Fruit fly (Drosophila melanogaster) whole organism, embryonic: ENCODE results near the gene DIP2.
A peak's percentile ranks its signal among the peaks of the same experiment; 100 is the strongest.

Experiments
- B-H2 ChIP-seq: fragments of 200-800 bp; sonication (Bioruptor generic); optimal IDR thresholded peaks from 2 replicates; lab custom pipeline; 2018; ENCODE audit warnings: missing biosample characterization, mild to moderate bottlenecking, missing genetic modification characterization
- CG11723 ChIP-seq: fragments of 200-800 bp; sonication (Bioruptor generic); optimal IDR thresholded peaks from 2 replicates; lab custom pipeline; 2017; ENCODE audit warnings: missing biosample characterization, mild to moderate bottlenecking, missing genetic modification characterization
- CG12155 ChIP-seq: fragments of 200-800 bp; sonication (Bioruptor generic); optimal IDR thresholded peaks from 3 replicates; lab custom pipeline; 2016; ENCODE audit warnings: missing biosample characterization, missing genetic modification characterization
- CG12391 ChIP-seq: fragments of 200-800 bp; sonication (Bioruptor generic); optimal IDR thresholded peaks from 3 replicates; lab custom pipeline; 2018; ENCODE audit warnings: missing biosample characterization, mild to moderate bottlenecking, missing genetic modification characterization, moderate library complexity
- CG14860 ChIP-seq: fragments of 200-800 bp; sonication (Bioruptor generic); IDR thresholded peaks from 3 replicates; pipeline ENCODE4 v1.3.6; 2022; ENCODE audit warnings: missing biosample characterization, missing genetic modification characterization; ENCODE audit not compliant: partially characterized antibody
- CG1603 ChIP-seq: fragments of 200-800 bp; sonication (Bioruptor generic); optimal IDR thresholded peaks from 2 replicates; lab custom pipeline; 2019; ENCODE audit warnings: missing biosample characterization, mild to moderate bottlenecking, missing genetic modification characterization, moderate library complexity
- CG17328 ChIP-seq: fragments of 200-800 bp; sonication (Bioruptor generic); IDR thresholded peaks from 2 replicates; pipeline ENCODE4 v1.3.6; 2022; ENCODE audit warnings: missing biosample characterization, missing genetic modification characterization
- CG18619 ChIP-seq: fragments of 200-800 bp; sonication (Bioruptor generic); optimal IDR thresholded peaks from 3 replicates; lab custom pipeline; 2017; ENCODE audit warnings: missing biosample characterization, mild to moderate bottlenecking, missing genetic modification characterization
- CG2875 ChIP-seq: fragments of 200-800 bp; sonication (Bioruptor generic); optimal IDR thresholded peaks from 2 replicates; lab custom pipeline; 2017; ENCODE audit warnings: missing biosample characterization, mild to moderate bottlenecking, missing genetic modification characterization, missing genetic modification reagents
- CG3065 ChIP-seq: fragments of 200-800 bp; sonication (Bioruptor generic); optimal IDR thresholded peaks from 2 replicates; lab custom pipeline; 2016; ENCODE audit warnings: missing biosample characterization, missing genetic modification characterization
- CG3281 ChIP-seq: fragments of 200-800 bp; sonication (Bioruptor generic); optimal IDR thresholded peaks from 3 replicates; lab custom pipeline; 2017; ENCODE audit warnings: missing biosample characterization, mild to moderate bottlenecking, missing genetic modification characterization
- CG33213 ChIP-seq: fragments of 200-800 bp; sonication (Bioruptor generic); optimal IDR thresholded peaks from 3 replicates; lab custom pipeline; 2016; ENCODE audit warnings: missing biosample characterization, missing genetic modification characterization
- CG3407 ChIP-seq: fragments of 200-800 bp; sonication (Bioruptor generic); optimal IDR thresholded peaks from 2 replicates; lab custom pipeline; 2018; ENCODE audit warnings: missing biosample characterization, mild to moderate bottlenecking, missing genetic modification characterization
- CG34224 ChIP-seq: fragments of 200-800 bp; sonication (Bioruptor generic); IDR thresholded peaks from 3 replicates; pipeline ENCODE4 v1.3.6; 2022; ENCODE audit warnings: missing biosample characterization, missing genetic modification characterization; ENCODE audit not compliant: partially characterized antibody
- CG34376 ChIP-seq: fragments of 200-800 bp; sonication (Bioruptor generic); optimal IDR thresholded peaks from 2 replicates; lab custom pipeline; 2018; ENCODE audit warnings: missing biosample characterization, mild to moderate bottlenecking, missing genetic modification characterization
- CG34422 ChIP-seq: fragments of 200-800 bp; sonication (Bioruptor generic); IDR thresholded peaks from 3 replicates; pipeline ENCODE4 v1.3.6; 2022; ENCODE audit warnings: missing biosample characterization, missing genetic modification characterization
- CG3847 ChIP-seq: fragments of 200-800 bp; sonication (Bioruptor generic); IDR thresholded peaks from 2 replicates; pipeline ENCODE4 v1.3.6; 2022; ENCODE audit warnings: missing biosample characterization, missing genetic modification characterization
- CG42726 ChIP-seq: fragments of 200-800 bp; sonication (Bioruptor generic); IDR thresholded peaks from 2 replicates; pipeline ENCODE4 v1.3.6; 2022; ENCODE audit warnings: missing biosample characterization, missing genetic modification characterization; ENCODE audit not compliant: partially characterized antibody
- CG4424 ChIP-seq: fragments of 200-800 bp; sonication (Bioruptor generic); optimal IDR thresholded peaks from 3 replicates; lab custom pipeline; 2016; ENCODE audit warnings: missing biosample characterization, missing genetic modification characterization
- CG7271 ChIP-seq: fragments of 200-800 bp; sonication (Bioruptor generic); optimal IDR thresholded peaks from 2 replicates; lab custom pipeline; 2018; ENCODE audit warnings: missing biosample characterization, mild to moderate bottlenecking, missing genetic modification characterization, moderate library complexity
- CG7556 ChIP-seq: fragments of 200-800 bp; sonication (Bioruptor generic); optimal IDR thresholded peaks from 2 replicates; lab custom pipeline; 2017; ENCODE audit warnings: missing biosample characterization, mild to moderate bottlenecking, missing genetic modification characterization
- CG7839 ChIP-seq: fragments of 200-800 bp; sonication (Bioruptor generic); optimal IDR thresholded peaks from 3 replicates; lab custom pipeline; 2018; ENCODE audit warnings: missing biosample characterization, mild to moderate bottlenecking, missing genetic modification characterization, moderate library complexity
- CG9609 ChIP-seq: fragments of 200-800 bp; sonication (Bioruptor generic); optimal IDR thresholded peaks from 3 replicates; lab custom pipeline; 2016; ENCODE audit warnings: missing biosample characterization, missing genetic modification characterization
- Dll ChIP-seq: fragments of 200-800 bp; sonication (Bioruptor generic); IDR thresholded peaks from 4 replicates; pipeline ENCODE4 v1.3.6; 2022; ENCODE audit warnings: missing biosample characterization, missing genetic modification characterization; ENCODE audit not compliant: partially characterized antibody
- Doc3 ChIP-seq: fragments of 200-800 bp; sonication (Bioruptor generic); IDR thresholded peaks from 3 replicates; pipeline ENCODE4 v1.3.6; 2022; ENCODE audit warnings: missing biosample characterization, missing genetic modification characterization; ENCODE audit not compliant: partially characterized antibody
- Elba2 ChIP-seq: fragments of 200-800 bp; sonication (Bioruptor generic); optimal IDR thresholded peaks from 3 replicates; lab custom pipeline; 2016; ENCODE audit warnings: missing biosample characterization, missing genetic modification characterization
- Fer1 ChIP-seq: fragments of 200-800 bp; sonication (Bioruptor generic); optimal IDR thresholded peaks from 2 replicates; lab custom pipeline; 2017; ENCODE audit warnings: missing biosample characterization, mild to moderate bottlenecking, missing genetic modification characterization
- HLH3B ChIP-seq: fragments of 200-800 bp; sonication (Bioruptor generic); IDR thresholded peaks from 2 replicates; pipeline ENCODE4 v1.3.6; 2022; ENCODE audit warnings: missing biosample characterization, missing genetic modification characterization
- HLH54F ChIP-seq: fragments of 200-800 bp; sonication (Bioruptor generic); optimal IDR thresholded peaks from 3 replicates; lab custom pipeline; 2016; ENCODE audit warnings: missing biosample characterization, missing genetic modification characterization
- HLHmδ ChIP-seq: fragments of 200-800 bp; sonication (Bioruptor generic); optimal IDR thresholded peaks from 2 replicates; lab custom pipeline; 2018; ENCODE audit warnings: missing biosample characterization, mild to moderate bottlenecking, missing genetic modification characterization, moderate library complexity
- NC2β ChIP-seq: fragments of 200-800 bp; sonication (Bioruptor generic); optimal IDR thresholded peaks from 2 replicates; lab custom pipeline; 2016; ENCODE audit warnings: missing biosample characterization, missing genetic modification characterization
- Sox102F ChIP-seq: fragments of 200-800 bp; sonication (Bioruptor generic); optimal IDR thresholded peaks from 2 replicates; lab custom pipeline; 2018; ENCODE audit warnings: missing biosample characterization, mild to moderate bottlenecking, missing genetic modification characterization, moderate library complexity
- Sry-β ChIP-seq: fragments of 200-800 bp; sonication (Bioruptor generic); optimal IDR thresholded peaks from 2 replicates; lab custom pipeline; 2018; ENCODE audit warnings: missing biosample characterization, mild to moderate bottlenecking, missing genetic modification characterization, moderate library complexity
- Usf ChIP-seq: fragments of 200-800 bp; sonication (Bioruptor generic); optimal IDR thresholded peaks from 2 replicates; lab custom pipeline; 2017; ENCODE audit warnings: missing genotype, missing biosample characterization, missing genetic modification characterization
- amos ChIP-seq: fragments of 200-800 bp; sonication (Bioruptor generic); IDR thresholded peaks from 2 replicates; pipeline ENCODE4 v1.3.6; 2022; ENCODE audit warnings: missing biosample characterization, missing genetic modification characterization; ENCODE audit not compliant: partially characterized antibody
- bcd ChIP-seq: fragments of 200-800 bp; sonication (Bioruptor generic); optimal IDR thresholded peaks from 2 replicates; lab custom pipeline; 2017; ENCODE audit warnings: missing biosample characterization, mild to moderate bottlenecking, missing genetic modification characterization
- exex ChIP-seq: fragments of 200-800 bp; sonication (Bioruptor generic); optimal IDR thresholded peaks from 4 replicates; lab custom pipeline; 2018; ENCODE audit warnings: missing biosample characterization, mild to moderate bottlenecking, missing genetic modification characterization, moderate library complexity
- fd102C ChIP-seq: fragments of 200-800 bp; sonication (Bioruptor generic); optimal IDR thresholded peaks from 2 replicates; lab custom pipeline; 2018; ENCODE audit warnings: missing biosample characterization, mild to moderate bottlenecking, missing genetic modification characterization, moderate library complexity
- gt ChIP-seq: fragments of 200-800 bp; sonication (Bioruptor generic); IDR thresholded peaks from 2 replicates; pipeline ENCODE4 v1.3.6; 2022; ENCODE audit warnings: missing biosample characterization, missing genetic modification characterization
- jigr1 ChIP-seq: fragments of 200-800 bp; sonication (Bioruptor generic); IDR thresholded peaks from 3 replicates; pipeline ENCODE4 v1.3.6; 2022; ENCODE audit warnings: missing biosample characterization, missing genetic modification characterization
- knrl ChIP-seq: fragments of 200-800 bp; sonication (Bioruptor generic); IDR thresholded peaks from 3 replicates; pipeline ENCODE4 v1.3.6; 2022; ENCODE audit warnings: missing biosample characterization, missing genetic modification characterization; ENCODE audit not compliant: partially characterized antibody
- lmd ChIP-seq: fragments of 200-800 bp; sonication (Bioruptor generic); IDR thresholded peaks from 2 replicates; pipeline ENCODE4 v1.3.6; 2022; ENCODE audit warnings: missing biosample characterization, missing genetic modification characterization
- luna ChIP-seq: fragments of 200-800 bp; sonication (Bioruptor generic); optimal IDR thresholded peaks from 2 replicates; lab custom pipeline; 2016; ENCODE audit warnings: missing biosample characterization, missing genetic modification characterization
- pum ChIP-seq: fragments of 200-800 bp; sonication (Bioruptor generic); optimal IDR thresholded peaks from 2 replicates; lab custom pipeline; 2016; ENCODE audit warnings: missing biosample characterization, missing genetic modification characterization
- sens ChIP-seq: fragments of 200-800 bp; sonication (Bioruptor generic); peaks from one replicate; lab custom pipeline; 2016; ENCODE audit warnings: missing biosample characterization, missing genetic modification characterization
- sna ChIP-seq: fragments of 200-800 bp; sonication (Bioruptor generic); IDR thresholded peaks from 2 replicates; pipeline ENCODE4 v1.3.6; 2022; ENCODE audit warnings: missing biosample characterization, missing genetic modification characterization; ENCODE audit not compliant: partially characterized antibody
- tna ChIP-seq: fragments of 200-800 bp; sonication (Bioruptor generic); IDR thresholded peaks from 2 replicates; pipeline ENCODE4 v1.3.6; 2022; ENCODE audit warnings: missing biosample characterization, missing genetic modification characterization; ENCODE audit not compliant: partially characterized antibody
- tx ChIP-seq: fragments of 200-800 bp; sonication (Bioruptor generic); optimal IDR thresholded peaks from 2 replicates; lab custom pipeline; 2016; ENCODE audit warnings: missing biosample characterization, missing genetic modification characterization
- vfl ChIP-seq: fragments of 200-800 bp; sonication (Bioruptor generic); optimal IDR thresholded peaks from 2 replicates; lab custom pipeline; 2016; ENCODE audit warnings: missing biosample characterization, missing genetic modification characterization
- wdn ChIP-seq: fragments of 200-800 bp; sonication (Bioruptor generic); IDR thresholded peaks from 2 replicates; pipeline ENCODE4 v1.3.6; 2022; ENCODE audit warnings: missing biosample characterization, missing genetic modification characterization

Gene DIP2

dm6 chr3L:262724-263177 lies 5.0 kb upstream of the DIP2 start (continued):
- TF ChIP-seq sens (GFP tag; lab: Kevin White, UChicago), result peak; percentile 80
- TF ChIP-seq CG7556 (GFP tag; lab: Kevin White, UChicago), result no peak
- TF ChIP-seq lmd (GFP tag; lab: Robert Waterston, UW), result no peak
- no peak for TF ChIP-seq CG11723 (GFP tag; lab: Kevin White, UChicago)
- no peak for TF ChIP-seq Fer1 (GFP tag; lab: Kevin White, UChicago)
- TF ChIP-seq vfl, result no peak
- no peak for TF ChIP-seq CG17328 (GFP tag; lab: Robert Waterston, UW)
- no peak for TF ChIP-seq Elba2 (GFP tag; lab: Kevin White, UChicago)
- no peak for TF ChIP-seq CG3407 (GFP tag; lab: Kevin White, UChicago)
- TF ChIP-seq CG12391 (tag; lab: Kevin White, UChicago), result peak; percentile 1
- TF ChIP-seq exex (tag; lab: Kevin White, UChicago), result no peak
- no peak for TF ChIP-seq Sry-β (GFP tag; lab: Kevin White, UChicago)
- TF ChIP-seq sna (GFP tag; lab: Robert Waterston, UW), result peak; percentile 80
- peak; percentile 85 for TF ChIP-seq Dll (GFP tag; lab: Robert Waterston, UW)
- TF ChIP-seq fd102C (GFP tag; lab: Kevin White, UChicago), result no peak
- peak; percentile 84 for TF ChIP-seq knrl
- no peak for TF ChIP-seq CG4424 (GFP tag; lab: Kevin White, UChicago)
- no peak for TF ChIP-seq CG7839 (tag; lab: Kevin White, UChicago)
- peak; percentile 13 for TF ChIP-seq B-H2 (GFP tag; lab: Kevin White, UChicago)
- TF ChIP-seq CG34376 (GFP tag; lab: Kevin White, UChicago), result peak; percentile 43
- no peak for TF ChIP-seq CG7271
- TF ChIP-seq HLH54F (GFP tag; lab: Kevin White, UChicago), result no peak
- TF ChIP-seq HLHmδ (GFP tag; lab: Kevin White, UChicago), result no peak
- TF ChIP-seq gt, result no peak
- TF ChIP-seq CG33213 (GFP tag; lab: Kevin White, UChicago), result no peak
- TF ChIP-seq Doc3, result peak; percentile 73; the same call in 2 of the 3 replicates
- TF ChIP-seq CG14860 (GFP tag; lab: Robert Waterston, UW), result peak; percentile 71
- peak; percentile 78; the same call in 1 of the 2 replicates for TF ChIP-seq CG42726 (GFP tag; lab: Robert Waterston, UW)
- TF ChIP-seq CG3847 (GFP tag; lab: Robert Waterston, UW), result no peak
- no peak for TF ChIP-seq pum (GFP tag; lab: Kevin White, UChicago)
- TF ChIP-seq CG12155, result no peak
- TF ChIP-seq amos (GFP tag; lab: Robert Waterston, UW), result peak; percentile 89
- no peak for TF ChIP-seq CG2875
- no peak for TF ChIP-seq wdn (GFP tag; lab: Robert Waterston, UW)
- no peak for TF ChIP-seq bcd
- TF ChIP-seq HLH3B, result no peak
- TF ChIP-seq CG34422 (GFP tag; lab: Robert Waterston, UW), result peak; percentile 65; the same call in 1 of the 3 replicates
- TF ChIP-seq CG3281 (GFP tag; lab: Kevin White, UChicago), result no peak
- no peak for TF ChIP-seq NC2β
- TF ChIP-seq CG34224 (GFP tag; lab: Robert Waterston, UW), result peak; percentile 83
- no peak for TF ChIP-seq CG18619
- peak; percentile 26 for TF ChIP-seq CG1603 (tag; lab: Kevin White, UChicago)
- no peak for TF ChIP-seq CG3065 (GFP tag; lab: Kevin White, UChicago)
- no peak for TF ChIP-seq tx (GFP tag; lab: Kevin White, UChicago)
- TF ChIP-seq luna (GFP tag; lab: Kevin White, UChicago), result no peak
- TF ChIP-seq tna (GFP tag; lab: Robert Waterston, UW), result peak; percentile 62; the same call in 1 of the 2 replicates
- TF ChIP-seq CG9609 (GFP tag; lab: Kevin White, UChicago), result no peak
- TF ChIP-seq Sox102F (GFP tag; lab: Kevin White, UChicago), result no peak
- TF ChIP-seq jigr1, result no peak
- no peak for TF ChIP-seq Usf (GFP tag; lab: Kevin White, UChicago)
